Worm (Caenorhabditis elegans) whole organism, mixed stage, embryonic: Measurements from ENCODE around the gene eif-2Bdelta.

Experiments used
- M03D4.4 ChIP-seq: sonication (generic microtip); optimal IDR thresholded peaks from 2 replicates; lab custom pipeline; 2017; ENCODE audit warnings: mild to moderate bottlenecking, missing genetic modification characterization, missing compliant biosample characterization
- bed-3 ChIP-seq: fragments of 200-800 bp; sonication (Bioruptor generic); optimal IDR thresholded peaks from 3 replicates; lab custom pipeline; 2018; ENCODE audit warnings: mild to moderate bottlenecking, missing genetic modification characterization, moderate library complexity, missing compliant biosample characterization
- blmp-1 ChIP-seq: fragments of 150-350 bp; optimal IDR thresholded peaks from 2 replicates; lab custom pipeline; 2014; ENCODE audit warnings: missing biosample characterization, missing genetic modification characterization
- ceh-39 ChIP-seq: fragments of 150-350 bp; optimal IDR thresholded peaks from 2 replicates; lab custom pipeline; 2014; ENCODE audit warnings: missing biosample characterization, missing genetic modification characterization
- ceh-43 ChIP-seq: fragments of 200-800 bp; sonication (Bioruptor generic); optimal IDR thresholded peaks from 2 replicates; lab custom pipeline; 2018; ENCODE audit warnings: mild to moderate bottlenecking, missing genetic modification characterization, moderate library complexity, missing compliant biosample characterization
- ceh-83 ChIP-seq: fragments of 200-800 bp; sonication (Bioruptor generic); optimal IDR thresholded peaks from 2 replicates; lab custom pipeline; 2018; ENCODE audit warnings: mild to moderate bottlenecking, missing genetic modification characterization, missing compliant biosample characterization
- ces-1 ChIP-seq: fragments of 150-350 bp; optimal IDR thresholded peaks from 2 replicates; lab custom pipeline; 2014; ENCODE audit warnings: missing biosample characterization, missing genetic modification reagents, missing genetic modification characterization
- cnd-1 ChIP-seq: fragments of 200-800 bp; sonication (Bioruptor generic); optimal IDR thresholded peaks from 2 replicates; lab custom pipeline; 2018; ENCODE audit warnings: mild to moderate bottlenecking, missing genetic modification characterization, missing compliant biosample characterization
- drap-1 ChIP-seq: fragments of 200-800 bp; sonication (Bioruptor generic); optimal IDR thresholded peaks from 3 replicates; lab custom pipeline; 2018; ENCODE audit warnings: mild to moderate bottlenecking, missing genetic modification characterization, missing compliant biosample characterization
- elt-1 ChIP-seq: sonication (generic microtip); optimal IDR thresholded peaks from 2 replicates; lab custom pipeline; 2017; ENCODE audit warnings: missing genetic modification characterization, mild to moderate bottlenecking, missing compliant biosample characterization, antibody characterized with exemption, moderate library complexity, borderline replicate concordance; ENCODE audit not compliant: insufficient read depth
- elt-3 ChIP-seq: fragments of 150-350 bp; optimal IDR thresholded peaks from 2 replicates; lab custom pipeline; 2014; ENCODE audit warnings: missing biosample characterization, missing genetic modification characterization
- flh-1 ChIP-seq: fragments of 200-800 bp; sonication (Bioruptor generic); optimal IDR thresholded peaks from 2 replicates; lab custom pipeline; 2018; ENCODE audit warnings: mild to moderate bottlenecking, missing genetic modification characterization, moderate library complexity, missing compliant biosample characterization
- ham-2 ChIP-seq: fragments of 200-800 bp; sonication (Bioruptor generic); optimal IDR thresholded peaks from 2 replicates; lab custom pipeline; 2018; ENCODE audit warnings: mild to moderate bottlenecking, missing genetic modification characterization, missing compliant biosample characterization
- hlh-1 ChIP-seq: fragments of 150-350 bp; optimal IDR thresholded peaks from 2 replicates; lab custom pipeline; 2014; ENCODE audit warnings: missing biosample characterization, missing genetic modification reagents, missing genetic modification characterization
- lin-13 ChIP-seq: fragments of 150-350 bp; optimal IDR thresholded peaks from 2 replicates; lab custom pipeline; 2014; ENCODE audit warnings: missing biosample characterization, missing genetic modification characterization
- lin-32 ChIP-seq: fragments of 200-800 bp; sonication (Bioruptor generic); optimal IDR thresholded peaks from 2 replicates; lab custom pipeline; 2018; ENCODE audit warnings: mild to moderate bottlenecking, missing genetic modification characterization, missing compliant biosample characterization
- lsy-2 ChIP-seq: fragments of 150-350 bp; optimal IDR thresholded peaks from 2 replicates; lab custom pipeline; 2014; ENCODE audit warnings: missing biosample characterization, missing genetic modification characterization
- mab-5 ChIP-seq: fragments of 150-350 bp; optimal IDR thresholded peaks from 2 replicates; lab custom pipeline; 2014; ENCODE audit warnings: missing biosample characterization, missing genetic modification characterization
- mep-1 ChIP-seq: fragments of 150-350 bp; optimal IDR thresholded peaks from 2 replicates; lab custom pipeline; 2017; ENCODE audit warnings: missing biosample characterization, missing genetic modification reagents, missing genetic modification characterization, inconsistent platforms
- mls-2 ChIP-seq: sonication (generic microtip); optimal IDR thresholded peaks from 2 replicates; lab custom pipeline; 2016; ENCODE audit warnings: mild to moderate bottlenecking, missing genetic modification characterization, moderate library complexity, missing compliant biosample characterization
- nhr-12 ChIP-seq: fragments of 150-350 bp; optimal IDR thresholded peaks from 2 replicates; lab custom pipeline; 2014; ENCODE audit warnings: missing biosample characterization, missing genetic modification characterization
- nhr-2 ChIP-seq: fragments of 150-350 bp; optimal IDR thresholded peaks from 2 replicates; lab custom pipeline; 2014; ENCODE audit warnings: missing biosample characterization, missing genetic modification characterization
- nhr-237 ChIP-seq: fragments of 150-350 bp; optimal IDR thresholded peaks from 2 replicates; lab custom pipeline; 2014; ENCODE audit warnings: missing biosample characterization, missing genetic modification characterization
- nhr-28 ChIP-seq: fragments of 150-350 bp; optimal IDR thresholded peaks from 2 replicates; lab custom pipeline; 2014; ENCODE audit warnings: missing biosample characterization, missing genetic modification characterization
- nhr-76 ChIP-seq: sonication (generic microtip); optimal IDR thresholded peaks from 2 replicates; lab custom pipeline; 2017; ENCODE audit warnings: missing biosample characterization, missing genetic modification characterization
- pha-4 ChIP-seq: fragments of 150-350 bp; optimal IDR thresholded peaks from 2 replicates; lab custom pipeline; 2018; ENCODE audit warnings: missing biosample characterization, missing genetic modification reagents, missing genetic modification characterization
- sem-2 ChIP-seq: fragments of 200-800 bp; sonication (Bioruptor generic); optimal IDR thresholded peaks from 2 replicates; lab custom pipeline; 2018; ENCODE audit warnings: mild to moderate bottlenecking, missing genetic modification characterization, missing compliant biosample characterization
- snpc-4 ChIP-seq: fragments of 150-350 bp; optimal IDR thresholded peaks from 2 replicates; lab custom pipeline; 2014; ENCODE audit warnings: missing biosample characterization, missing genetic modification characterization
- sptf-1 ChIP-seq: sonication (generic microtip); optimal IDR thresholded peaks from 2 replicates; lab custom pipeline; 2017; ENCODE audit warnings: mild to moderate bottlenecking, missing genetic modification characterization, moderate library complexity, missing compliant biosample characterization
- tbx-8 ChIP-seq: fragments of 200-800 bp; sonication (Bioruptor generic); optimal IDR thresholded peaks from 2 replicates; lab custom pipeline; 2018; ENCODE audit warnings: mild to moderate bottlenecking, missing genetic modification characterization, moderate library complexity, missing compliant biosample characterization
- unc-120 ChIP-seq: sonication (generic microtip); optimal IDR thresholded peaks from 2 replicates; lab custom pipeline; 2017; ENCODE audit warnings: missing genetic modification characterization, missing compliant biosample characterization; ENCODE audit not compliant: poor library complexity, severe bottlenecking
- unc-39 ChIP-seq: fragments of 150-350 bp; optimal IDR thresholded peaks from 2 replicates; lab custom pipeline; 2014; ENCODE audit warnings: missing biosample characterization, missing genetic modification characterization
- unc-62 ChIP-seq: fragments of 150-350 bp; optimal IDR thresholded peaks from 2 replicates; lab custom pipeline; 2014; ENCODE audit warnings: missing biosample characterization, missing genetic modification reagents, missing genetic modification characterization
- zip-8 ChIP-seq: fragments of 150-350 bp; optimal IDR thresholded peaks from 2 replicates; lab custom pipeline; 2014; ENCODE audit warnings: missing biosample characterization, missing genetic modification characterization
- ztf-11 ChIP-seq: fragments of 150-350 bp; optimal IDR thresholded peaks from 2 replicates; lab custom pipeline; 2014; ENCODE audit warnings: missing biosample characterization, missing genetic modification characterization

Gene eif-2Bdelta

DNA sequence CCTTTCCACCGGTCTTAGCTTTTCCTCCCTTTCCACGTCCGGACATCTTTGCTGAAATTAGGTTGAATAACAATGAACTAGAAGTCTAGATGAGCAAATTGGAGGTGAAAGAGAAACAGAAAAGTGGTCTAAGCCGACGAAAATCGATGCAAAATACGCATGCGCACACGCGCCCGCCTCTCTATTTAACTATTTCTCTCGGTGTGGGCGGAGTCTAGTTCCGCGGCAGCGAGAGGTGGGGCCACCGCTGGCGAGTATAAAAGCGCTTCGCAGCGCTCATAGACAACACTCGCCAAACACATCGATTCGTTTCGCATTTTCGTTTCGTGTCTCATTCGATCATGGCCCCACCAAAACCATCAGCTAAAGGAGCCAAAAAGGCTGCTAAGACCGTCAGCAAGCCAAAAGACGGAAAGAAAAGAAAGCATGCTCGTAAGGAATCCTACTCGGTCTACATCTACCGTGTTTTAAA lies 31.6 kb downstream of the eif-2Bdelta start, which contains the start of the genes his-35 and his-41:
his-35 (minus strand) TSS at position 51 of the 472 bp plus-strand sequence.
his-41 (plus strand) TSS at position 299 of the 472 bp plus-strand sequence.
- no peak for TF ChIP-seq ham-2 (GFP tag; lab: Kevin White, UChicago)
- TF ChIP-seq ces-1 (GFP tag; lab: Kevin White, UChicago) = peak; percentile 26
- peak; percentile 32 for TF ChIP-seq pha-4

DNA sequence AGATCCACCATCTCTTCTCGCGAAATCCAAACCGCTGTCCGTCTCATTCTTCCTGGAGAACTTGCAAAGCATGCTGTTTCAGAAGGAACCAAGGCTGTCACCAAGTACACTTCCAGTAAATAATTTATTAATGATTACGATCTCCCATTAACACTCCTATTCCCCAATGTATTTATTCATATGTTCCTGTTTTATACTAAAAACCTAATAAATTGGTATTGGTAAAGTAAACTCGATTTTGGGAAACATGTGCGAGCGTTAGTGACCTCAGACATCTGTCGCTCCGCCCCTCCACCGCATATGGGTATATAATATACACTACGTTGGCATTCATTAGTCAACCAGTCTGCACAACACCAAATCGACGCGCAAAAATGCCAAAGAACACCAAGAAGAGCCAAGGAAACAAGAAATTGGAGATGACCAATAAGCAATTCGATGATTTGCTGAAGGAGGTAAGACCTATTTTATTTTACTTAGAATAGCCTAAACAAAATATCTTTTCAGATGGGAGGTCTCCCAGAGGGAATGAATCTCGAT lies 32.5 kb downstream of the eif-2Bdelta start, which contains the start of gene C50F4.6:
C50F4.6 (plus strand) TSS at position 51 of the 540 bp plus-strand sequence.
- TF ChIP-seq cnd-1 (tag; lab: Kevin White, UChicago) = peak; percentile 14
- TF ChIP-seq lin-32 = peak; percentile 27
- TF ChIP-seq zip-8 = no peak
- no peak for TF ChIP-seq snpc-4
- no peak for TF ChIP-seq pha-4

DNA sequence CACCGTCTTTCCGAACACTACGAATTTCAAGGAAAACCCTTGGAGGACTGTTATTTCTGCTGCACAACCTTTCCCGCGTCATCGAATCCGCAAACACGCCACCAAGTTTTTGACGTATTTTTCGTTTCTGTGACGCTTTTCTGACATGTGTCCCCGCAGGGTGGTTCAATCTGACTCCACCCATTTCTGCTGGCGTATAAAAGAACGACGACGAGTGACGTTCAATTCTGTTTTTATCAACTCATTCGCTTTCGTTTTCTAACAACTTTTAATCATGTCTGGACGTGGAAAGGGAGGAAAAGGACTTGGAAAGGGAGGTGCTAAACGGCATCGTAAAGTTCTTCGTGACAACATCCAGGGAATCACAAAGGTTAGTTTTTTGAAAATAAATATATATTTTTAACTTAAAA lies 33.2 kb downstream of the eif-2Bdelta start, which contains the start of gene his-37:
his-37 (plus strand) TSS at position 246 of the 410 bp plus-strand sequence.
- TF ChIP-seq nhr-237 (tag; lab: Kevin White, UChicago) (peak; percentile 96), flh-1 (GFP tag; lab: Kevin White, UChicago) (no peak), mab-5 (peak; percentile 36), nhr-12 (tag; lab: Kevin White, UChicago) (no peak), ham-2 (GFP tag; lab: Kevin White, UChicago) (peak; percentile 29), pha-4 (peak; percentile 95), nhr-28 (peak; percentile 33), drap-1 (GFP tag; lab: Kevin White, UChicago) (peak; percentile 79), ceh-83 (peak; percentile 68), mep-1 (tag; lab: Kevin White, UChicago) (peak; percentile 97), ceh-39 (tag; lab: Kevin White, UChicago) (peak; percentile 86), M03D4.4 (tag; lab: Kevin White, UChicago) (peak; percentile 72), bed-3 (GFP tag; lab: Kevin White, UChicago) (no peak), nhr-2 (peak; percentile 38), cnd-1 (tag; lab: Kevin White, UChicago) (peak; percentile 49), ztf-11 (tag; lab: Kevin White, UChicago) (peak; percentile 78), mls-2 (tag; lab: Kevin White, UChicago) (peak; percentile 70), lsy-2 (peak; percentile 86), zip-8 (no peak), hlh-1 (tag; lab: Kevin White, UChicago) (peak; percentile 76), ceh-43 (peak; percentile 54), snpc-4 (no peak), elt-1 (tag; lab: Kevin White, UChicago) (no peak), tbx-8 (GFP tag; lab: Kevin White, UChicago) (peak; percentile 59), unc-120 (tag; lab: Kevin White, UChicago) (peak; percentile 85), unc-39 (tag; lab: Kevin White, UChicago) (no peak), lin-32 (peak; percentile 8), elt-3 (tag; lab: Kevin White, UChicago) (peak; percentile 54), unc-62 (GFP tag; lab: Kevin White, UChicago) (peak; percentile 97), blmp-1 (tag; lab: Kevin White, UChicago) (no peak), sptf-1 (tag; lab: Kevin White, UChicago) (peak; percentile 76), nhr-76 (no peak), ces-1 (GFP tag; lab: Kevin White, UChicago) (peak; percentile 78), lin-13 (tag; lab: Kevin White, UChicago) (peak; percentile 96), sem-2 (GFP tag; lab: Kevin White, UChicago) (no peak)

DNA sequence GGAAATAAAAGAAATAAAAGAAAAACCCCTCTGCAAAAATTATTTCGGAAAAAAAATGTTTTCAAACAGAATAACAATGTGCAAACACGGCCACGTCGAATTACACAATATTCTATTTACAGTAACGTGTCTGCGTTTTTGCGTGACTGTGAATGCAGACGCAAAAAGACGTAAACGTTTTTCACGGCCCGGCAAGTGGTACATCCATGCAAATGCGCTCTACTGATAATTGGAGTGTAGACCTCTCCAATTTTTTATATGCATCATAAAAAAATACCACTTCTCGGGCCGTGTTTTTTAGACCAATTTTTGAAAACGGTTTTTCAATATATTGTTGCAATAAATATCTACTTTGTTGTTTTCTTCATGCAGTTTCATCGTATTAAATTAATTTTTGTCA lies 35.8 kb downstream of the eif-2Bdelta start, which contains the start of gene nstp-10:
nstp-10 (minus strand) TSS at position 378 of the 400 bp plus-strand sequence.
- TF ChIP-seq lsy-2 = peak; percentile 84
- TF ChIP-seq mab-5 = no peak
- TF ChIP-seq lin-13 (tag; lab: Kevin White, UChicago) = peak; percentile 47
- no peak for TF ChIP-seq sem-2 (GFP tag; lab: Kevin White, UChicago)
- no peak for TF ChIP-seq flh-1 (GFP tag; lab: Kevin White, UChicago)
- no peak for TF ChIP-seq ztf-11 (tag; lab: Kevin White, UChicago)
- TF ChIP-seq ceh-39 (tag; lab: Kevin White, UChicago) = no peak
- peak; percentile 81 for TF ChIP-seq mep-1 (tag; lab: Kevin White, UChicago)
- peak; percentile 8 for TF ChIP-seq nhr-237 (tag; lab: Kevin White, UChicago)
- TF ChIP-seq ham-2 (GFP tag; lab: Kevin White, UChicago) = no peak
- peak; percentile 28 for TF ChIP-seq ces-1 (GFP tag; lab: Kevin White, UChicago)
